Fruit fly (Drosophila melanogaster) whole organism, embryonic: ENCODE data around the gene CG7841.
A peak's percentile ranks its signal among the peaks of the same experiment; 100 is the strongest.

Experiments used
- B-H2 ChIP-seq: fragments of 200-800 bp; sonication (Bioruptor generic); optimal IDR thresholded peaks from 2 replicates; lab custom pipeline; 2018; ENCODE audit warnings: missing biosample characterization, mild to moderate bottlenecking, missing genetic modification characterization
- CG11398 ChIP-seq: fragments of 200-800 bp; sonication (Bioruptor generic); optimal IDR thresholded peaks from 2 replicates; lab custom pipeline; 2016; ENCODE audit warnings: missing biosample characterization, missing genetic modification characterization
- CG12155 ChIP-seq: fragments of 200-800 bp; sonication (Bioruptor generic); optimal IDR thresholded peaks from 3 replicates; lab custom pipeline; 2016; ENCODE audit warnings: missing biosample characterization, missing genetic modification characterization
- CG13424 ChIP-seq: fragments of 200-800 bp; sonication (Bioruptor generic); optimal IDR thresholded peaks from 2 replicates; lab custom pipeline; 2019; ENCODE audit warnings: missing biosample characterization, mild to moderate bottlenecking, missing genetic modification characterization, moderate library complexity
- CG14710 ChIP-seq: fragments of 200-800 bp; sonication (Bioruptor generic); optimal IDR thresholded peaks from 3 replicates; lab custom pipeline; 2019; ENCODE audit warnings: missing biosample characterization, mild to moderate bottlenecking, missing genetic modification characterization, moderate library complexity
- CG1603 ChIP-seq: fragments of 200-800 bp; sonication (Bioruptor generic); optimal IDR thresholded peaks from 2 replicates; lab custom pipeline; 2019; ENCODE audit warnings: missing biosample characterization, mild to moderate bottlenecking, missing genetic modification characterization, moderate library complexity
- CG16813 ChIP-seq: fragments of 200-800 bp; sonication (Bioruptor generic); IDR thresholded peaks from 3 replicates; pipeline ENCODE4 v1.3.6; 2022; ENCODE audit warnings: missing biosample characterization, missing genetic modification characterization; ENCODE audit not compliant: partially characterized antibody
- CG17912 ChIP-seq: fragments of 200-800 bp; sonication (Bioruptor generic); optimal IDR thresholded peaks from 2 replicates; lab custom pipeline; 2018; ENCODE audit warnings: missing biosample characterization, mild to moderate bottlenecking, missing genetic modification characterization
- CG18764 ChIP-seq: fragments of 200-800 bp; sonication (Bioruptor generic); optimal IDR thresholded peaks from 3 replicates; lab custom pipeline; 2016; ENCODE audit warnings: missing biosample characterization, missing genetic modification characterization
- CG2120 ChIP-seq: fragments of 200-800 bp; sonication (Bioruptor generic); optimal IDR thresholded peaks from 3 replicates; lab custom pipeline; 2016; ENCODE audit warnings: missing biosample characterization, missing genetic modification characterization
- CG2678 ChIP-seq: fragments of 200-800 bp; sonication (Bioruptor generic); optimal IDR thresholded peaks from 3 replicates; lab custom pipeline; 2019; ENCODE audit warnings: missing biosample characterization, mild to moderate bottlenecking, missing genetic modification characterization, moderate library complexity
- CG34376 ChIP-seq: fragments of 200-800 bp; sonication (Bioruptor generic); optimal IDR thresholded peaks from 2 replicates; lab custom pipeline; 2018; ENCODE audit warnings: missing biosample characterization, mild to moderate bottlenecking, missing genetic modification characterization
- CG4617 ChIP-seq: fragments of 200-800 bp; sonication (Bioruptor generic); optimal IDR thresholded peaks from 3 replicates; lab custom pipeline; 2016; ENCODE audit warnings: missing biosample characterization, missing genetic modification characterization, borderline replicate concordance
- CG7928 ChIP-seq: fragments of 200-800 bp; sonication (Bioruptor generic); optimal IDR thresholded peaks from 2 replicates; lab custom pipeline; 2017; ENCODE audit warnings: missing biosample characterization, mild to moderate bottlenecking, missing genetic modification characterization
- CG8924 ChIP-seq: fragments of 200-800 bp; optimal IDR thresholded peaks from 3 replicates; lab custom pipeline; 2019; ENCODE audit warnings: missing biosample characterization, mild to moderate bottlenecking, missing genetic modification characterization, moderate library complexity
- CG9932 ChIP-seq: fragments of 200-800 bp; sonication (Bioruptor generic); IDR thresholded peaks from 2 replicates; pipeline ENCODE4 v1.3.6; 2022; ENCODE audit warnings: missing biosample characterization, missing genetic modification characterization
- Deaf1 ChIP-seq: fragments of 200-800 bp; optimal IDR thresholded peaks from 3 replicates; lab custom pipeline; 2019; ENCODE audit warnings: missing biosample characterization, mild to moderate bottlenecking, missing genetic modification characterization, moderate library complexity
- Elba2 ChIP-seq: fragments of 200-800 bp; sonication (Bioruptor generic); optimal IDR thresholded peaks from 3 replicates; lab custom pipeline; 2016; ENCODE audit warnings: missing biosample characterization, missing genetic modification characterization
- Ets97D ChIP-seq: fragments of 200-800 bp; sonication (Bioruptor generic); optimal IDR thresholded peaks from 3 replicates; lab custom pipeline; 2016; ENCODE audit warnings: missing biosample characterization, missing genetic modification characterization
- H15 ChIP-seq: fragments of 200-800 bp; sonication (Bioruptor generic); IDR thresholded peaks from 3 replicates; pipeline ENCODE4 v1.3.6; 2022; ENCODE audit warnings: missing biosample characterization, missing genetic modification characterization
- H2.0 ChIP-seq: fragments of 200-800 bp; sonication (Bioruptor generic); IDR thresholded peaks from 2 replicates; pipeline ENCODE4 v1.3.6; 2022; ENCODE audit warnings: missing biosample characterization, missing genetic modification characterization
- HLH4C ChIP-seq: fragments of 200-800 bp; sonication (Bioruptor generic); IDR thresholded peaks from 3 replicates; pipeline ENCODE4 v1.3.6; 2022; ENCODE audit warnings: missing biosample characterization, missing genetic modification characterization; ENCODE audit not compliant: partially characterized antibody
- Hsf ChIP-seq: fragments of 200-800 bp; sonication (Bioruptor generic); optimal IDR thresholded peaks from 3 replicates; lab custom pipeline; 2016; ENCODE audit warnings: missing biosample characterization, missing genetic modification characterization
- Myb ChIP-seq: fragments of 200-800 bp; sonication (Bioruptor generic); optimal IDR thresholded peaks from 2 replicates; lab custom pipeline; 2016; ENCODE audit warnings: missing biosample characterization, missing genetic modification characterization
- Pdp1 ChIP-seq, 2 experiments: fragments of 200-800 bp; sonication (Bioruptor generic); optimal IDR thresholded peaks; 3 replicates each; lab custom pipeline; 2016; ENCODE audit warnings: missing biosample characterization in 2 of 2, missing genetic modification characterization in 2 of 2, mild to moderate bottlenecking in 1 of 2, moderate library complexity in 1 of 2
- Rfx ChIP-seq: fragments of 200-800 bp; sonication (Bioruptor generic); IDR thresholded peaks from 2 replicates; pipeline ENCODE4 v1.3.6; 2022; ENCODE audit warnings: missing biosample characterization, missing genetic modification characterization
- Scr ChIP-seq: fragments of 200-800 bp; sonication (Bioruptor generic); IDR thresholded peaks from 2 replicates; pipeline ENCODE4 v1.3.6; 2022; ENCODE audit warnings: missing biosample characterization, missing genetic modification characterization; ENCODE audit not compliant: partially characterized antibody
- ara ChIP-seq: fragments of 200-800 bp; sonication (Bioruptor generic); IDR thresholded peaks from 2 replicates; pipeline ENCODE4 v1.3.6; 2022; ENCODE audit warnings: missing biosample characterization, missing genetic modification characterization
- ato ChIP-seq: fragments of 200-800 bp; sonication (Bioruptor generic); IDR thresholded peaks from 2 replicates; pipeline ENCODE4 v1.3.6; 2022; ENCODE audit warnings: missing biosample characterization, missing genetic modification characterization; ENCODE audit not compliant: partially characterized antibody
- bab2 ChIP-seq: fragments of 200-800 bp; sonication (Bioruptor generic); optimal IDR thresholded peaks from 2 replicates; lab custom pipeline; 2016; ENCODE audit warnings: missing biosample characterization, missing genetic modification characterization
- bigmax ChIP-seq: fragments of 200-800 bp; sonication (Bioruptor generic); optimal IDR thresholded peaks from 2 replicates; lab custom pipeline; 2018; ENCODE audit warnings: missing biosample characterization, mild to moderate bottlenecking, missing genetic modification characterization
- caup ChIP-seq: fragments of 200-800 bp; sonication (Bioruptor generic); optimal IDR thresholded peaks from 3 replicates; lab custom pipeline; 2017; ENCODE audit warnings: missing biosample characterization, mild to moderate bottlenecking, missing genetic modification characterization, moderate library complexity; ENCODE audit not compliant: severe bottlenecking
- cg ChIP-seq: fragments of 200-800 bp; sonication (Bioruptor generic); optimal IDR thresholded peaks from 3 replicates; lab custom pipeline; 2019; ENCODE audit warnings: missing biosample characterization, mild to moderate bottlenecking, missing genetic modification characterization, moderate library complexity
- ci ChIP-seq: fragments of 200-800 bp; sonication (Bioruptor generic); IDR thresholded peaks from 3 replicates; pipeline ENCODE4 v1.3.6; 2022; ENCODE audit warnings: missing biosample characterization, missing genetic modification characterization
- grn ChIP-seq: fragments of 200-800 bp; sonication (Bioruptor generic); optimal IDR thresholded peaks from 3 replicates; lab custom pipeline; 2017; ENCODE audit warnings: missing biosample characterization, missing genetic modification characterization
- ind ChIP-seq: fragments of 200-800 bp; sonication (Bioruptor generic); optimal IDR thresholded peaks from 3 replicates; lab custom pipeline; 2016; ENCODE audit warnings: missing biosample characterization, missing genetic modification characterization
- lab ChIP-seq: fragments of 200-800 bp; sonication (Bioruptor generic); optimal IDR thresholded peaks from 3 replicates; lab custom pipeline; 2017; ENCODE audit warnings: missing biosample characterization, missing genetic modification characterization, mild to moderate bottlenecking, moderate library complexity, missing genetic modification reagents
- lilli ChIP-seq: fragments of 200-800 bp; sonication (Bioruptor generic); optimal IDR thresholded peaks from 3 replicates; lab custom pipeline; 2016; ENCODE audit warnings: missing biosample characterization, missing genetic modification characterization
- lmd ChIP-seq: fragments of 200-800 bp; sonication (Bioruptor generic); IDR thresholded peaks from 2 replicates; pipeline ENCODE4 v1.3.6; 2022; ENCODE audit warnings: missing biosample characterization, missing genetic modification characterization
- pho ChIP-seq: fragments of 200-800 bp; sonication (Bioruptor generic); optimal IDR thresholded peaks from 2 replicates; lab custom pipeline; 2016; ENCODE audit warnings: missing biosample characterization, missing genetic modification characterization
- rib ChIP-seq: fragments of 200-800 bp; sonication (Bioruptor generic); IDR thresholded peaks from 2 replicates; pipeline ENCODE4 v1.3.6; 2022; ENCODE audit warnings: missing biosample characterization, missing genetic modification characterization
- row ChIP-seq: fragments of 200-800 bp; sonication (Bioruptor generic); IDR thresholded peaks from 3 replicates; pipeline ENCODE4 v1.3.6; 2022; ENCODE audit warnings: missing biosample characterization, missing genetic modification characterization
- seq ChIP-seq: fragments of 200-800 bp; sonication (Bioruptor generic); IDR thresholded peaks from 2 replicates; pipeline ENCODE4 v1.3.6; 2022; ENCODE audit warnings: missing biosample characterization, missing genetic modification characterization
- sim ChIP-seq: fragments of 200-800 bp; sonication (Bioruptor generic); IDR thresholded peaks from 2 replicates; pipeline ENCODE4 v1.3.6; 2022; ENCODE audit warnings: missing biosample characterization, missing genetic modification characterization
- slbo ChIP-seq: fragments of 200-800 bp; sonication (Bioruptor generic); IDR thresholded peaks from 2 replicates; pipeline ENCODE4 v1.3.6; 2022; ENCODE audit warnings: missing biosample characterization, missing genetic modification characterization
- sna ChIP-seq: fragments of 200-800 bp; sonication (Bioruptor generic); IDR thresholded peaks from 2 replicates; pipeline ENCODE4 v1.3.6; 2022; ENCODE audit warnings: missing biosample characterization, missing genetic modification characterization; ENCODE audit not compliant: partially characterized antibody
- sqz ChIP-seq: fragments of 200-800 bp; sonication (Bioruptor generic); optimal IDR thresholded peaks from 3 replicates; lab custom pipeline; 2018; ENCODE audit warnings: missing biosample characterization, mild to moderate bottlenecking, missing genetic modification characterization
- unc-4 ChIP-seq: fragments of 200-800 bp; sonication (Bioruptor generic); IDR thresholded peaks from 2 replicates; pipeline ENCODE4 v1.3.6; 2022; ENCODE audit warnings: missing biosample characterization, missing genetic modification characterization; ENCODE audit not compliant: partially characterized antibody

Gene CG7841

dm6 chr3L:15500813-15501645, 7.0 kb downstream of the CG7841 start, which contains the start of gene CG7272 (continued):
- no peak for TF ChIP-seq cg (GFP tag; lab: Kevin White, UChicago)
- TF ChIP-seq CG12155 (GFP tag; lab: Kevin White, UChicago) = no peak
- TF ChIP-seq CG7928 = no peak
- peak; percentile 29 for TF ChIP-seq CG14710 (tag; lab: Kevin White, UChicago)
- TF ChIP-seq rib (GFP tag; lab: Robert Waterston, UW) = no peak
- peak; percentile 44 for TF ChIP-seq lab (GFP tag; lab: Kevin White, UChicago)
- peak in 1 of 2 experiments; percentile 78 for TF ChIP-seq Pdp1 (GFP tag; optimal IDR thresholded peaks at IDR 0.05; lab: Kevin White, UChicago)
- TF ChIP-seq CG2678 (tag; lab: Kevin White, UChicago) = peak; percentile 24
- TF ChIP-seq H2.0 (GFP tag; lab: Robert Waterston, UW) = no peak
- peak; percentile 23; the same call in 1 of the 2 replicates for TF ChIP-seq seq
- peak; percentile 72 for TF ChIP-seq Deaf1 (tag; lab: Kevin White, UChicago)
- TF ChIP-seq CG9932 = peak; percentile 36; the same call in 1 of the 2 replicates
- TF ChIP-seq row (GFP tag; lab: Robert Waterston, UW) = peak; percentile 52; the same call in 2 of the 3 replicates
- TF ChIP-seq pho = peak; percentile 22
- no peak for TF ChIP-seq CG13424 (tag; lab: Kevin White, UChicago)
- TF ChIP-seq CG16813 (GFP tag; lab: Robert Waterston, UW) = 0 out of 3 replicates have a peak, but pooled peaks have one; percentile 19
- peak; percentile 30; the same call in 1 of the 3 replicates for TF ChIP-seq ci (GFP tag; lab: Robert Waterston, UW)
- TF ChIP-seq caup (GFP tag; lab: Kevin White, UChicago) = peak; percentile 38
- no peak for TF ChIP-seq Elba2 (GFP tag; lab: Kevin White, UChicago)
- TF ChIP-seq sqz (GFP tag; lab: Kevin White, UChicago) = peak; percentile 44
- peak; percentile 8 for TF ChIP-seq bab2 (GFP tag; lab: Kevin White, UChicago)
- peak; percentile 51; the same call in 1 of the 2 replicates for TF ChIP-seq ato (GFP tag; lab: Robert Waterston, UW)
- no peak for TF ChIP-seq CG4617 (GFP tag; lab: Kevin White, UChicago)
- peak; percentile 39 for TF ChIP-seq CG1603 (tag; lab: Kevin White, UChicago)
- TF ChIP-seq B-H2 (GFP tag; lab: Kevin White, UChicago) = peak; percentile 58
- TF ChIP-seq CG11398 (GFP tag; lab: Kevin White, UChicago) = no peak
- TF ChIP-seq grn = peak; percentile 14
- TF ChIP-seq CG18764 (GFP tag; lab: Kevin White, UChicago) = no peak
- TF ChIP-seq sna (GFP tag; lab: Robert Waterston, UW) = 0 out of 2 replicates have a peak, but pooled peaks have one; percentile 36
- TF ChIP-seq H15 (GFP tag; lab: Robert Waterston, UW) = no peak
- TF ChIP-seq unc-4 = peak; percentile 51
- peak; percentile 53 for TF ChIP-seq Rfx (GFP tag; lab: Robert Waterston, UW)
- TF ChIP-seq slbo (GFP tag; lab: Robert Waterston, UW) = no peak
- TF ChIP-seq sim (GFP tag; lab: Robert Waterston, UW) = no peak
- TF ChIP-seq Ets97D (GFP tag; lab: Kevin White, UChicago) = peak; percentile 18
- peak; percentile 50; the same call in 2 of the 3 replicates for TF ChIP-seq HLH4C (GFP tag; lab: Robert Waterston, UW)
- peak; percentile 90 for TF ChIP-seq Myb (GFP tag; lab: Kevin White, UChicago)
- TF ChIP-seq ind = no peak
- peak; percentile 20; the same call in 1 of the 2 replicates for TF ChIP-seq Scr (GFP tag; lab: Robert Waterston, UW)
- no peak for TF ChIP-seq ara (GFP tag; lab: Robert Waterston, UW)
- peak; percentile 49 for TF ChIP-seq CG2120 (GFP tag; lab: Kevin White, UChicago)
- peak; percentile 39 for TF ChIP-seq CG8924 (tag; lab: Kevin White, UChicago)
- TF ChIP-seq lilli (GFP tag; lab: Kevin White, UChicago) = peak; percentile 37
- TF ChIP-seq CG17912 (GFP tag; lab: Kevin White, UChicago) = no peak
- TF ChIP-seq bigmax = peak; percentile 27
- TF ChIP-seq Hsf = no peak
- peak; percentile 52 for TF ChIP-seq CG34376 (GFP tag; lab: Kevin White, UChicago)
- TF ChIP-seq lmd (GFP tag; lab: Robert Waterston, UW) = peak; percentile 28; the same call in 1 of the 2 replicates
